Worm (Caenorhabditis elegans): ENCODE results near the gene srh-74.

DNA sequence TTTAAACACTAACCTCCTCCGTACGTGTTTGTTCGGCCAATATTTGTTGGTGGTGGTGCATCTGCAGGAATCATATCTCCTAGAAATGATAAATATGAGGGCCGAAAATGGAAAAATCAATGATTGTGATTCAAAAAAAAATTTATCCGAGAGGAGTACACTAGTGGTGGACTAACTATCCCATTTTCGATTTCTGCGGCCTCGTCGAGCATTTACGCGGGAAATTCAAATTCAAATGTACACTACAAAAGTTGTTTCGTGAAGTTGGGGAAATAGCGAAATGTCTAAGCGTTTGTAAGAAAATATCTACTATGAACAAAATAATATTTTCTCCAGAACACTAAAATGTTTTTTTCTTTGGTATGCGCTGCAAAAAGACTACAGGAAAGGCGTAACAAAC is 19.3 kb downstream of the srh-74 start:
- TF ChIP-seq him-1 (tag; optimal IDR thresholded peaks at IDR 0.05) (no peak), W03F9.2 (tag; optimal IDR thresholded peaks at IDR 0.05) (peak; percentile 22), dao-5 (tag; optimal IDR thresholded peaks at IDR 0.05) (no peak)

Data from whole organism, L4/young adult.